Fruit fly (Drosophila melanogaster): ENCODE results near the gene Pig1.

Gene Pig1

dm6 chrX:3249189-3249588 lies at the start of gene Pig1:
Gene Pig1, minus strand, starts transcription at chrX:3249289.
- TF ChIP-seq CG8478 (optimal IDR thresholded peaks at IDR 0.05) (no peak), CTCF (optimal IDR thresholded peaks at IDR 0.05) (no peak)

dm6 chrX:3297444-3298300 lies 48.6 kb upstream of the Pig1 start:
- TF ChIP-seq CTCF (optimal IDR thresholded peaks at IDR 0.05) (no peak), CG8478 (optimal IDR thresholded peaks at IDR 0.05) (no peak)

dm6 chrX:3296032-3296431 lies 46.9 kb upstream of the Pig1 start:
- TF ChIP-seq CG8478 (optimal IDR thresholded peaks at IDR 0.05) = no peak
- TF ChIP-seq CTCF (optimal IDR thresholded peaks at IDR 0.05) = no peak

dm6 chrX:3295467-3295853 lies 46.4 kb upstream of the Pig1 start:
- TF ChIP-seq CTCF (optimal IDR thresholded peaks at IDR 0.05) (no peak), CG8478 (optimal IDR thresholded peaks at IDR 0.05) (no peak)

dm6 chrX:3294816-3295466 lies 45.9 kb upstream of the Pig1 start:
- no peak for TF ChIP-seq CTCF (optimal IDR thresholded peaks at IDR 0.05)
- TF ChIP-seq CG8478 (optimal IDR thresholded peaks at IDR 0.05) = no peak

- no peak for TF ChIP-seq CTCF (optimal IDR thresholded peaks at IDR 0.05)
- TF ChIP-seq CG8478 (optimal IDR thresholded peaks at IDR 0.05) = no peak
Observed at dm6 chrX:3291071-3291660, 42.1 kb upstream of the Pig1 start.

- no peak for TF ChIP-seq CG8478 (optimal IDR thresholded peaks at IDR 0.05)
- no peak for TF ChIP-seq CTCF (optimal IDR thresholded peaks at IDR 0.05)
Observed at dm6 chrX:3288909-3289706, 40.0 kb upstream of the Pig1 start.

dm6 chrX:3288247-3288838 lies 39.3 kb upstream of the Pig1 start:
- TF ChIP-seq CG8478 (optimal IDR thresholded peaks at IDR 0.05) = no peak
- no peak for TF ChIP-seq CTCF (optimal IDR thresholded peaks at IDR 0.05)

dm6 chrX:3281958-3282357 lies 32.9 kb upstream of the Pig1 start:
- TF ChIP-seq CG8478 (optimal IDR thresholded peaks at IDR 0.05) (no peak), CTCF (optimal IDR thresholded peaks at IDR 0.05) (no peak)

dm6 chrX:3273557-3273956 lies 24.5 kb upstream of the Pig1 start:
- TF ChIP-seq CG8478 (optimal IDR thresholded peaks at IDR 0.05) = no peak
- no peak for TF ChIP-seq CTCF (optimal IDR thresholded peaks at IDR 0.05)

- TF ChIP-seq CTCF (optimal IDR thresholded peaks at IDR 0.05) (no peak), CG8478 (optimal IDR thresholded peaks at IDR 0.05) (no peak)
Observed at dm6 chrX:3265828-3266227, 16.7 kb upstream of the Pig1 start.

dm6 chrX:3260536-3260935 lies 11.4 kb upstream of the Pig1 start:
- no peak for TF ChIP-seq CG8478 (optimal IDR thresholded peaks at IDR 0.05)
- TF ChIP-seq CTCF (optimal IDR thresholded peaks at IDR 0.05) = no peak

dm6 chrX:3255569-3256309 lies 6.7 kb upstream of the Pig1 start:
- TF ChIP-seq CTCF (optimal IDR thresholded peaks at IDR 0.05) = no peak
- no peak for TF ChIP-seq CG8478 (optimal IDR thresholded peaks at IDR 0.05)

dm6 chrX:3249789-3250188 lies 700 bp upstream of the Pig1 start, which contains the start of gene Sgs4:
Gene Sgs4, plus strand, starts transcription at chrX:3250089.
- TF ChIP-seq CG8478 (optimal IDR thresholded peaks at IDR 0.05) (no peak), CTCF (optimal IDR thresholded peaks at IDR 0.05) (no peak)
